Fruit fly (Drosophila melanogaster) whole organism, embryonic: ENCODE data around the gene CG15333.
A peak's percentile ranks its signal among the peaks of the same experiment; 100 is the strongest.

Experiments used
- ATbp ChIP-seq: fragments of 200-800 bp; sonication (Bioruptor generic); optimal IDR thresholded peaks from 2 replicates; lab custom pipeline; 2017; ENCODE audit warnings: missing biosample characterization, mild to moderate bottlenecking, missing genetic modification characterization, missing genetic modification reagents
- CG1024 ChIP-seq: fragments of 200-800 bp; sonication (Bioruptor generic); IDR thresholded peaks from 2 replicates; pipeline ENCODE4 v1.3.6; 2022; ENCODE audit warnings: missing biosample characterization, missing genetic modification characterization
- CG11085 ChIP-seq: fragments of 200-800 bp; sonication (Bioruptor generic); IDR thresholded peaks from 2 replicates; pipeline ENCODE4 v1.3.6; 2022; ENCODE audit warnings: missing biosample characterization, missing genetic modification characterization
- CG11504 ChIP-seq: fragments of 200-800 bp; sonication (Bioruptor generic); optimal IDR thresholded peaks from 3 replicates; lab custom pipeline; 2019; ENCODE audit warnings: missing biosample characterization, mild to moderate bottlenecking, missing genetic modification characterization, moderate library complexity
- CG14050 ChIP-seq: fragments of 200-800 bp; sonication (Bioruptor generic); IDR thresholded peaks from 3 replicates; pipeline ENCODE4 v1.3.6; 2022; ENCODE audit warnings: missing biosample characterization, missing genetic modification characterization
- CG1602 ChIP-seq: fragments of 200-800 bp; sonication (Bioruptor generic); optimal IDR thresholded peaks from 3 replicates; lab custom pipeline; 2016; ENCODE audit warnings: missing biosample characterization, missing genetic modification characterization
- CG17328 ChIP-seq: fragments of 200-800 bp; sonication (Bioruptor generic); IDR thresholded peaks from 2 replicates; pipeline ENCODE4 v1.3.6; 2022; ENCODE audit warnings: missing biosample characterization, missing genetic modification characterization
- CG17361 ChIP-seq: fragments of 200-800 bp; sonication (Bioruptor generic); IDR thresholded peaks from 3 replicates; pipeline ENCODE4 v1.3.6; 2022; ENCODE audit warnings: missing biosample characterization, missing genetic modification characterization
- CG17385 ChIP-seq: fragments of 200-800 bp; sonication (Bioruptor generic); optimal IDR thresholded peaks from 3 replicates; lab custom pipeline; 2018; ENCODE audit warnings: missing biosample characterization, mild to moderate bottlenecking, missing genetic modification characterization
- CG17829 ChIP-seq: fragments of 200-800 bp; optimal IDR thresholded peaks from 2 replicates; lab custom pipeline; 2019; ENCODE audit warnings: missing biosample characterization, mild to moderate bottlenecking, missing genetic modification characterization, moderate library complexity
- CG18619 ChIP-seq: fragments of 200-800 bp; sonication (Bioruptor generic); optimal IDR thresholded peaks from 3 replicates; lab custom pipeline; 2017; ENCODE audit warnings: missing biosample characterization, mild to moderate bottlenecking, missing genetic modification characterization
- CG2712 ChIP-seq: fragments of 200-800 bp; optimal IDR thresholded peaks from 3 replicates; lab custom pipeline; 2019; ENCODE audit warnings: missing biosample characterization, mild to moderate bottlenecking, missing genetic modification characterization, moderate library complexity
- CG30403 ChIP-seq: fragments of 200-800 bp; sonication (Bioruptor generic); optimal IDR thresholded peaks from 3 replicates; lab custom pipeline; 2016; ENCODE audit warnings: missing biosample characterization, missing genetic modification characterization
- CG43689 ChIP-seq: fragments of 200-800 bp; sonication (Bioruptor generic); IDR thresholded peaks from 2 replicates; pipeline ENCODE4 v1.3.6; 2022; ENCODE audit warnings: missing biosample characterization, missing genetic modification characterization
- CG5245 ChIP-seq: fragments of 200-800 bp; sonication (Bioruptor generic); optimal IDR thresholded peaks from 3 replicates; lab custom pipeline; 2016; ENCODE audit warnings: missing biosample characterization, missing genetic modification characterization
- CG7556 ChIP-seq: fragments of 200-800 bp; sonication (Bioruptor generic); optimal IDR thresholded peaks from 2 replicates; lab custom pipeline; 2017; ENCODE audit warnings: missing biosample characterization, mild to moderate bottlenecking, missing genetic modification characterization
- CG7839 ChIP-seq: fragments of 200-800 bp; sonication (Bioruptor generic); optimal IDR thresholded peaks from 3 replicates; lab custom pipeline; 2018; ENCODE audit warnings: missing biosample characterization, mild to moderate bottlenecking, missing genetic modification characterization, moderate library complexity
- CG9932 ChIP-seq: fragments of 200-800 bp; sonication (Bioruptor generic); IDR thresholded peaks from 2 replicates; pipeline ENCODE4 v1.3.6; 2022; ENCODE audit warnings: missing biosample characterization, missing genetic modification characterization
- CrebB ChIP-seq: fragments of 200-800 bp; sonication (Bioruptor generic); optimal IDR thresholded peaks from 3 replicates; lab custom pipeline; 2018; ENCODE audit warnings: missing biosample characterization, mild to moderate bottlenecking, missing genetic modification characterization
- D19A ChIP-seq: fragments of 200-800 bp; optimal IDR thresholded peaks from 3 replicates; lab custom pipeline; 2019; ENCODE audit warnings: missing biosample characterization, mild to moderate bottlenecking, missing genetic modification characterization, moderate library complexity
- Dip2 ChIP-seq: fragments of 200-800 bp; sonication (Bioruptor generic); IDR thresholded peaks from 2 replicates; pipeline ENCODE4 v1.3.6; 2022; ENCODE audit warnings: missing biosample characterization, missing genetic modification characterization
- Dll ChIP-seq: fragments of 200-800 bp; sonication (Bioruptor generic); IDR thresholded peaks from 4 replicates; pipeline ENCODE4 v1.3.6; 2022; ENCODE audit warnings: missing biosample characterization, missing genetic modification characterization; ENCODE audit not compliant: partially characterized antibody
- E2f1 ChIP-seq: fragments of 200-800 bp; sonication (Bioruptor generic); IDR thresholded peaks from 2 replicates; pipeline ENCODE4 v1.3.6; 2022; ENCODE audit warnings: missing biosample characterization, missing genetic modification characterization
- Hand ChIP-seq: fragments of 200-800 bp; sonication (Bioruptor generic); optimal IDR thresholded peaks from 2 replicates; lab custom pipeline; 2017; ENCODE audit warnings: mild to moderate bottlenecking, missing biosample characterization, missing genetic modification reagents, missing genetic modification characterization
- Hmx ChIP-seq: fragments of 200-800 bp; sonication (Bioruptor generic); optimal IDR thresholded peaks from 2 replicates; lab custom pipeline; 2016; ENCODE audit warnings: missing biosample characterization, missing genetic modification characterization
- Lpt ChIP-seq: fragments of >200 bp; optimal IDR thresholded peaks from 2 replicates; lab custom pipeline; 2018; ENCODE audit warnings: missing biosample characterization, missing genetic modification characterization
- PHDP ChIP-seq: fragments of 200-800 bp; sonication (Bioruptor generic); optimal IDR thresholded peaks from 3 replicates; lab custom pipeline; 2018; ENCODE audit warnings: missing biosample characterization, mild to moderate bottlenecking, missing genetic modification characterization, moderate library complexity
- Sox100B ChIP-seq: fragments of 200-800 bp; sonication (Bioruptor generic); optimal IDR thresholded peaks from 3 replicates; lab custom pipeline; 2018; ENCODE audit warnings: missing biosample characterization, mild to moderate bottlenecking, missing genetic modification characterization
- Xrp1 ChIP-seq: fragments of 200-800 bp; sonication (Bioruptor generic); IDR thresholded peaks from 2 replicates; pipeline ENCODE4 v1.3.6; 2022; ENCODE audit warnings: missing biosample characterization, missing genetic modification characterization
- bowl ChIP-seq: fragments of 200-800 bp; sonication (Bioruptor generic); IDR thresholded peaks from 2 replicates; pipeline ENCODE4 v1.3.6; 2022; ENCODE audit warnings: missing biosample characterization, missing genetic modification characterization
- cas ChIP-seq: fragments of 200-800 bp; sonication (Bioruptor generic); IDR thresholded peaks from 2 replicates; pipeline ENCODE4 v1.3.6; 2022; ENCODE audit warnings: missing biosample characterization, missing genetic modification characterization
- chif ChIP-seq, 2 experiments: fragments of 200-800 bp; sonication (Bioruptor generic); optimal IDR thresholded peaks; 3 replicates each; lab custom pipeline; 2016; ENCODE audit warnings: missing biosample characterization in 2 of 2, missing genetic modification characterization in 2 of 2
- ci ChIP-seq: fragments of 200-800 bp; sonication (Bioruptor generic); IDR thresholded peaks from 3 replicates; pipeline ENCODE4 v1.3.6; 2022; ENCODE audit warnings: missing biosample characterization, missing genetic modification characterization
- dmrt99B ChIP-seq: fragments of 200-800 bp; sonication (Bioruptor generic); optimal IDR thresholded peaks from 2 replicates; lab custom pipeline; 2018; ENCODE audit warnings: missing biosample characterization, mild to moderate bottlenecking, missing genetic modification characterization, moderate library complexity
- dpn ChIP-seq, 2 experiments: fragments of 200-800 bp; sonication (Bioruptor generic); optimal IDR thresholded peaks; 3 replicates each; lab custom pipeline; 2016; ENCODE audit warnings: missing biosample characterization in 2 of 2, missing genetic modification characterization in 2 of 2
- ems ChIP-seq: fragments of 200-800 bp; sonication (Bioruptor generic); optimal IDR thresholded peaks from 3 replicates; lab custom pipeline; 2016; ENCODE audit warnings: missing biosample characterization, missing genetic modification characterization
- en ChIP-seq: fragments of 200-800 bp; sonication (Bioruptor generic); optimal IDR thresholded peaks from 2 replicates; lab custom pipeline; 2016; ENCODE audit warnings: missing biosample characterization, missing genetic modification characterization
- eve ChIP-seq, 2 experiments: fragments of >200 bp; optimal IDR thresholded peaks; 2 replicates each; lab custom pipeline; 2017; ENCODE audit warnings: missing biosample characterization in 2 of 2, missing genetic modification characterization in 2 of 2
- ind ChIP-seq: fragments of 200-800 bp; sonication (Bioruptor generic); optimal IDR thresholded peaks from 3 replicates; lab custom pipeline; 2016; ENCODE audit warnings: missing biosample characterization, missing genetic modification characterization
- knrl ChIP-seq: fragments of 200-800 bp; sonication (Bioruptor generic); IDR thresholded peaks from 3 replicates; pipeline ENCODE4 v1.3.6; 2022; ENCODE audit warnings: missing biosample characterization, missing genetic modification characterization; ENCODE audit not compliant: partially characterized antibody
- mam ChIP-seq: fragments of 200-800 bp; sonication (Bioruptor generic); optimal IDR thresholded peaks from 3 replicates; lab custom pipeline; 2016; ENCODE audit warnings: missing biosample characterization, missing genetic modification characterization
- nerfin-1 ChIP-seq: fragments of 200-800 bp; sonication (Bioruptor generic); optimal IDR thresholded peaks from 3 replicates; lab custom pipeline; 2019; ENCODE audit warnings: missing biosample characterization, mild to moderate bottlenecking, missing genetic modification characterization, moderate library complexity
- oc ChIP-seq: fragments of 200-800 bp; sonication (Bioruptor generic); optimal IDR thresholded peaks from 2 replicates; lab custom pipeline; 2018; ENCODE audit warnings: missing biosample characterization, mild to moderate bottlenecking, missing genetic modification characterization, moderate library complexity
- otp ChIP-seq: fragments of 200-800 bp; sonication (Bioruptor generic); IDR thresholded peaks from 3 replicates; pipeline ENCODE4, ENCODE4 v1.3.6; 2022; ENCODE audit warnings: missing biosample characterization, missing genetic modification characterization
- peb ChIP-seq: fragments of 200-800 bp; sonication (Bioruptor generic); IDR thresholded peaks from 2 replicates; pipeline ENCODE4 v1.3.6; 2022; ENCODE audit warnings: missing biosample characterization, missing genetic modification characterization
- row ChIP-seq: fragments of 200-800 bp; sonication (Bioruptor generic); IDR thresholded peaks from 3 replicates; pipeline ENCODE4 v1.3.6; 2022; ENCODE audit warnings: missing biosample characterization, missing genetic modification characterization
- sima ChIP-seq: fragments of 200-800 bp; sonication (Bioruptor generic); optimal IDR thresholded peaks from 2 replicates; lab custom pipeline; 2016; ENCODE audit warnings: missing biosample characterization, missing genetic modification characterization
- sisA ChIP-seq: fragments of 200-800 bp; sonication (Bioruptor generic); IDR thresholded peaks from 2 replicates; pipeline ENCODE4 v1.3.6; 2022; ENCODE audit warnings: missing biosample characterization, missing genetic modification characterization
- stc ChIP-seq: fragments of 200-800 bp; sonication (Bioruptor generic); IDR thresholded peaks from 2 replicates; pipeline ENCODE4 v1.3.6; 2022; ENCODE audit warnings: missing biosample characterization, missing genetic modification characterization
- zfh1 ChIP-seq: fragments of 200-800 bp; sonication (Bioruptor generic); IDR thresholded peaks from 3 replicates; pipeline ENCODE4 v1.3.6; 2022; ENCODE audit warnings: missing biosample characterization, missing genetic modification characterization

The CG15333 gene

dm6 chrX:7975516-7976257 is 45.5 kb downstream of the CG15333 start (continued):
- peak; percentile 43; the same call in 1 of the 2 replicates for TF ChIP-seq CG17328
- TF ChIP-seq chif (GFP tag; optimal IDR thresholded peaks at IDR 0.05; lab: Kevin White, UChicago), result peak in 1 of 2 experiments; percentile 31
- peak; percentile 7 for TF ChIP-seq CG1602
- peak in 1 of 2 experiments; percentile 48 for TF ChIP-seq eve (GFP tag; optimal IDR thresholded peaks at IDR 0.05; lab: Kevin White, UChicago)
- 0 out of 2 replicates have a peak, but pooled peaks have one; percentile 28 for TF ChIP-seq stc (GFP tag; lab: Robert Waterston, UW)
- TF ChIP-seq CG17829, result peak; percentile 23
- TF ChIP-seq Xrp1 (GFP tag; lab: Robert Waterston, UW), result peak; percentile 48; the same call in 1 of the 2 replicates
- no peak for TF ChIP-seq sima (GFP tag; lab: Kevin White, UChicago)
- TF ChIP-seq oc (tag; lab: Kevin White, UChicago), result peak; percentile 63
- peak; percentile 56 for TF ChIP-seq CG11504 (tag; lab: Kevin White, UChicago)
- TF ChIP-seq Hand (GFP tag; lab: Kevin White, UChicago), result no peak
- 0 out of 2 replicates have a peak, but pooled peaks have one; percentile 4 for TF ChIP-seq CG1024 (GFP tag; lab: Robert Waterston, UW)
- peak; percentile 43 for TF ChIP-seq CG30403
- peak; percentile 47 for TF ChIP-seq CG2712
- peak; percentile 28 for TF ChIP-seq D19A (tag; lab: Kevin White, UChicago)
- no peak for TF ChIP-seq Dll
- TF ChIP-seq dmrt99B, result peak; percentile 56
- TF ChIP-seq mam (GFP tag; lab: Kevin White, UChicago), result no peak
- TF ChIP-seq row, result peak; percentile 32; the same call in 1 of the 3 replicates
- peak; percentile 9 for TF ChIP-seq CG17385 (GFP tag; lab: Kevin White, UChicago)
- TF ChIP-seq CG5245, result peak; percentile 14
- 0 out of 3 replicates have a peak, but pooled peaks have one; percentile 33 for TF ChIP-seq CG17361 (GFP tag; lab: Robert Waterston, UW)
- TF ChIP-seq CG9932 (GFP tag; lab: Robert Waterston, UW), result no peak
- TF ChIP-seq bowl (GFP tag; lab: Robert Waterston, UW), result no peak
- no peak for TF ChIP-seq CrebB (tag; lab: Kevin White, UChicago)
- no peak for TF ChIP-seq nerfin-1 (tag; lab: Kevin White, UChicago)
- TF ChIP-seq cas, result no peak
- no peak for TF ChIP-seq CG11085 (GFP tag; lab: Robert Waterston, UW)
- TF ChIP-seq Dip2 (GFP tag; lab: Robert Waterston, UW), result no peak
- peak; percentile 36 for TF ChIP-seq ind (GFP tag; lab: Kevin White, UChicago)
- TF ChIP-seq CG18619, result no peak
- TF ChIP-seq en (GFP tag; lab: Kevin White, UChicago), result no peak
- peak; percentile 9 for TF ChIP-seq ems (GFP tag; lab: Kevin White, UChicago)
- TF ChIP-seq ci, result peak; percentile 74
- peak; percentile 48 for TF ChIP-seq sisA
- peak; percentile 55; the same call in 1 of the 3 replicates for TF ChIP-seq zfh1 (GFP tag; lab: Robert Waterston, UW)
- TF ChIP-seq knrl (GFP tag; lab: Robert Waterston, UW), result no peak
- TF ChIP-seq CG7839 (tag; lab: Kevin White, UChicago), result peak; percentile 38
- no peak for TF ChIP-seq Hmx (GFP tag; lab: Kevin White, UChicago)
- peak; percentile 35 for TF ChIP-seq PHDP (tag; lab: Kevin White, UChicago)
- no peak for TF ChIP-seq peb
- peak in 1 of 2 experiments; percentile 38 for TF ChIP-seq dpn (GFP tag; optimal IDR thresholded peaks at IDR 0.05; lab: Kevin White, UChicago)
- 0 out of 3 replicates have a peak, but pooled peaks have one; percentile 23 for TF ChIP-seq otp
- TF ChIP-seq E2f1, result peak; percentile 25; the same call in 1 of the 2 replicates
- TF ChIP-seq ATbp (GFP tag; lab: Kevin White, UChicago), result peak; percentile 34
- TF ChIP-seq CG43689 (GFP tag; lab: Robert Waterston, UW), result 0 out of 2 replicates have a peak, but pooled peaks have one; percentile 8
- TF ChIP-seq Sox100B (GFP tag; lab: Kevin White, UChicago), result peak; percentile 10
- no peak for TF ChIP-seq CG14050 (GFP tag; lab: Robert Waterston, UW)
- no peak for TF ChIP-seq Lpt (GFP tag; lab: Kevin White, UChicago)
- no peak for TF ChIP-seq CG7556
